Worm (Caenorhabditis elegans) whole organism, L4 larva: ENCODE results near the gene C56C10.7.

Source experiments
- F10B5.3 ChIP-seq: sonication (generic microtip); optimal IDR thresholded peaks from 2 replicates; lab custom pipeline; 2016; ENCODE audit warnings: mild to moderate bottlenecking, missing genetic modification characterization, missing compliant biosample characterization
- F26F4.8 ChIP-seq: fragments of 200-800 bp; sonication (Bioruptor generic); conservative IDR thresholded peaks from 2 replicates; pipeline ENCODE4 v1.3.6; 2022; ENCODE audit warnings: missing genetic modification characterization, missing compliant biosample characterization
- F37D6.2 ChIP-seq: sonication (generic microtip); optimal IDR thresholded peaks from 2 replicates; lab custom pipeline; 2016; ENCODE audit warnings: mild to moderate bottlenecking, missing genetic modification characterization, missing compliant biosample characterization
- F44E2.7 ChIP-seq: fragments of 200-800 bp; sonication (Bioruptor generic); IDR thresholded peaks from 2 replicates; pipeline ENCODE4 v2.1.2; 2022; ENCODE audit warnings: missing genetic modification characterization, missing compliant biosample characterization
- R02D3.7 ChIP-seq: fragments of 150-350 bp; sonication (generic microtip); optimal IDR thresholded peaks from 3 replicates; lab custom pipeline; 2014; ENCODE audit warnings: missing biosample characterization, missing genetic modification characterization
- T26A8.4 ChIP-seq: fragments of 200-800 bp; sonication (Bioruptor generic); IDR thresholded peaks from 2 replicates; pipeline ENCODE4 v1.3.6; 2022; ENCODE audit warnings: missing genetic modification characterization, missing compliant biosample characterization
- Y105C5A.15 ChIP-seq: fragments of 200-800 bp; sonication (Bioruptor generic); IDR thresholded peaks from 2 replicates; pipeline ENCODE4 v1.3.6; 2022; ENCODE audit warnings: missing genetic modification characterization, missing compliant biosample characterization
- Y48G9A.11 ChIP-seq: fragments of 200-800 bp; sonication (Bioruptor generic); IDR thresholded peaks from 2 replicates; pipeline ENCODE4 v1.3.6; 2022; ENCODE audit warnings: missing genetic modification reagents, missing genetic modification characterization, missing compliant biosample characterization
- Y5F2A.4 ChIP-seq: fragments of 200-800 bp; sonication (Bioruptor generic); optimal IDR thresholded peaks from 2 replicates; lab custom pipeline; 2018; ENCODE audit warnings: mild to moderate bottlenecking, missing genetic modification characterization, missing compliant biosample characterization
- Y75B8A.6 ChIP-seq: fragments of 200-800 bp; sonication (Bioruptor generic); IDR thresholded peaks from 2 replicates; pipeline ENCODE4 v1.3.6; 2022; ENCODE audit warnings: missing genetic modification reagents, missing genetic modification characterization, missing compliant biosample characterization
- ZK337.2 ChIP-seq: fragments of 200-800 bp; sonication (Bioruptor generic); IDR thresholded peaks from 2 replicates; pipeline ENCODE4 v1.3.6; 2022; ENCODE audit warnings: missing genetic modification reagents, missing genetic modification characterization, missing compliant biosample characterization
- aha-1 ChIP-seq: fragments of 150-350 bp; peaks from one replicate; lab custom pipeline; 2014; ENCODE audit warnings: missing biosample characterization, missing genetic modification characterization
- ama-1 ChIP-seq: fragments of 150-350 bp; optimal IDR thresholded peaks from 2 replicates; lab custom pipeline; 2014; ENCODE audit warnings: inconsistent platforms, mixed read lengths
- attf-4 ChIP-seq: sonication (generic microtip); optimal IDR thresholded peaks from 3 replicates; lab custom pipeline; 2017; ENCODE audit warnings: missing biosample characterization, missing genetic modification characterization
- ceh-20 ChIP-seq: fragments of 200-800 bp; sonication (Bioruptor generic); IDR thresholded peaks from 2 replicates; pipeline ENCODE4 v1.3.6; 2022; ENCODE audit warnings: missing genetic modification reagents, missing genetic modification characterization, missing compliant biosample characterization
- ceh-32 ChIP-seq: sonication (generic microtip); optimal IDR thresholded peaks from 2 replicates; lab custom pipeline; 2016; ENCODE audit warnings: mild to moderate bottlenecking, missing genetic modification characterization, missing compliant biosample characterization; ENCODE audit not compliant: poor library complexity
- ceh-44 ChIP-seq: fragments of 200-800 bp; sonication (Bioruptor generic); IDR thresholded peaks from 2 replicates; pipeline ENCODE4 v1.3.6; 2022; ENCODE audit warnings: missing genetic modification reagents, missing genetic modification characterization, missing compliant biosample characterization
- ceh-62 ChIP-seq: sonication (generic microtip); optimal IDR thresholded peaks from 2 replicates; lab custom pipeline; 2017; ENCODE audit warnings: missing biosample characterization, missing genetic modification characterization
- ctbp-1 ChIP-seq: fragments of 200-800 bp; sonication (Bioruptor generic); IDR thresholded peaks from 2 replicates; pipeline ENCODE4 v1.3.6; 2022; ENCODE audit warnings: missing genetic modification reagents, missing genetic modification characterization, missing compliant biosample characterization
- daf-12 ChIP-seq: fragments of 150-350 bp; optimal IDR thresholded peaks from 2 replicates; lab custom pipeline; 2014; ENCODE audit warnings: missing biosample characterization, missing genetic modification reagents, missing genetic modification characterization
- daf-8 ChIP-seq: fragments of 200-800 bp; sonication (Bioruptor generic); IDR thresholded peaks from 2 replicates; pipeline ENCODE4 v1.3.6; 2022; ENCODE audit warnings: missing genetic modification characterization, missing compliant biosample characterization
- dmd-6 ChIP-seq: fragments of 200-800 bp; sonication (Bioruptor generic); IDR thresholded peaks from 2 replicates; pipeline ENCODE4 v1.3.6; 2022; ENCODE audit warnings: missing genetic modification reagents, missing genetic modification characterization, missing compliant biosample characterization
- dve-1 ChIP-seq: sonication (generic microtip); optimal IDR thresholded peaks from 2 replicates; lab custom pipeline; 2017; ENCODE audit warnings: antibody characterized with exemption, mild to moderate bottlenecking, missing genetic modification characterization, missing compliant biosample characterization; ENCODE audit not compliant: insufficient read depth
- egl-43 ChIP-seq: fragments of 200-800 bp; sonication (Bioruptor generic); IDR thresholded peaks from 2 replicates; pipeline ENCODE4 v1.3.6; 2022; ENCODE audit warnings: missing genetic modification reagents, missing genetic modification characterization, missing compliant biosample characterization
- fkh-10 ChIP-seq: fragments of 150-350 bp; optimal IDR thresholded peaks from 2 replicates; lab custom pipeline; 2014; ENCODE audit warnings: missing biosample characterization, missing genetic modification reagents, missing genetic modification characterization
- gei-8 ChIP-seq: fragments of 200-800 bp; sonication (Bioruptor generic); optimal IDR thresholded peaks from 2 replicates; lab custom pipeline; 2018; ENCODE audit warnings: mild to moderate bottlenecking, missing genetic modification characterization, missing compliant biosample characterization
- hlh-11 ChIP-seq: fragments of 200-800 bp; sonication (Bioruptor generic); optimal IDR thresholded peaks from 2 replicates; lab custom pipeline; 2018; ENCODE audit warnings: mild to moderate bottlenecking, missing genetic modification characterization, missing compliant biosample characterization
- hmg-1.1 ChIP-seq: fragments of 200-800 bp; sonication (Bioruptor generic); IDR thresholded peaks from 2 replicates; pipeline ENCODE4 v1.3.6; 2022; ENCODE audit warnings: missing genetic modification reagents, missing genetic modification characterization, missing compliant biosample characterization
- lim-7 ChIP-seq: fragments of 200-800 bp; sonication (Bioruptor generic); IDR thresholded peaks from 2 replicates; pipeline ENCODE4 v1.3.6; 2022; ENCODE audit warnings: missing genetic modification characterization, missing compliant biosample characterization
- lin-1 ChIP-seq: fragments of 200-800 bp; sonication (Bioruptor generic); IDR thresholded peaks from 2 replicates; pipeline ENCODE4 v1.3.6; 2022; ENCODE audit warnings: missing genetic modification reagents, missing genetic modification characterization, missing compliant biosample characterization
- lin-13 ChIP-seq: fragments of 150-350 bp; optimal IDR thresholded peaks from 2 replicates; lab custom pipeline; 2014; ENCODE audit warnings: missing biosample characterization, missing genetic modification reagents, missing genetic modification characterization
- lin-15B ChIP-seq: fragments of 150-350 bp; sonication (generic microtip); optimal IDR thresholded peaks from 3 replicates; lab custom pipeline; 2014; ENCODE audit warnings: missing biosample characterization, missing genetic modification characterization
- lin-38 ChIP-seq: fragments of 200-800 bp; sonication (Bioruptor generic); IDR thresholded peaks from 2 replicates; pipeline ENCODE4 v1.3.6; 2022; ENCODE audit warnings: missing genetic modification reagents, missing genetic modification characterization, missing compliant biosample characterization
- lsy-2 ChIP-seq, 2 experiments: fragments of 150-350 bp in 1 of 2; sonication (generic microtip) in 1 of 2; optimal IDR thresholded peaks; 2 replicates each; lab custom pipeline; 2014 to 2017; ENCODE audit warnings: missing biosample characterization in 2 of 2, missing genetic modification characterization in 2 of 2
- madf-9 ChIP-seq: fragments of 200-800 bp; sonication (Bioruptor generic); conservative IDR thresholded peaks from 2 replicates; pipeline ENCODE4 v1.3.6; 2022; ENCODE audit warnings: missing genetic modification reagents, missing genetic modification characterization, missing compliant biosample characterization
- mdt-29 ChIP-seq: fragments of 200-800 bp; sonication (Bioruptor generic); IDR thresholded peaks from 2 replicates; pipeline ENCODE4 v1.3.6; 2022; ENCODE audit warnings: missing genetic modification reagents, missing genetic modification characterization, missing compliant biosample characterization
- mxl-2 ChIP-seq: fragments of 200-800 bp; sonication (Bioruptor generic); conservative IDR thresholded peaks from 2 replicates; pipeline ENCODE4 v1.3.6; 2022; ENCODE audit warnings: missing genetic modification reagents, missing genetic modification characterization, missing compliant biosample characterization
- mxl-3 ChIP-seq: fragments of 200-800 bp; sonication (Bioruptor generic); optimal IDR thresholded peaks from 2 replicates; lab custom pipeline; 2018; ENCODE audit warnings: mild to moderate bottlenecking, missing genetic modification characterization, missing compliant biosample characterization
- nhr-10 ChIP-seq: fragments of 150-350 bp; optimal IDR thresholded peaks from 2 replicates; lab custom pipeline; 2014; ENCODE audit warnings: missing biosample characterization, missing genetic modification characterization
- nhr-11 ChIP-seq: fragments of 150-350 bp; optimal IDR thresholded peaks from 2 replicates; lab custom pipeline; 2014; ENCODE audit warnings: missing biosample characterization, missing genetic modification characterization
- nhr-28 ChIP-seq: fragments of 150-350 bp; optimal IDR thresholded peaks from 2 replicates; lab custom pipeline; 2014; ENCODE audit warnings: missing biosample characterization, missing genetic modification characterization
- nhr-6 ChIP-seq: fragments of 150-350 bp; optimal IDR thresholded peaks from 2 replicates; lab custom pipeline; 2014; ENCODE audit warnings: missing biosample characterization, missing genetic modification characterization
- rbr-2 ChIP-seq: sonication (generic microtip); optimal IDR thresholded peaks from 2 replicates; lab custom pipeline; 2016; ENCODE audit warnings: missing genotype, missing genetic modification characterization, missing compliant biosample characterization
- set-16 ChIP-seq: fragments of 200-800 bp; sonication (Bioruptor generic); IDR thresholded peaks from 2 replicates; pipeline ENCODE4 v1.3.6; 2022; ENCODE audit warnings: missing genetic modification reagents, missing genetic modification characterization, missing compliant biosample characterization
- snpc-1.2 ChIP-seq: fragments of 200-800 bp; sonication (Bioruptor generic); IDR thresholded peaks from 2 replicates; pipeline ENCODE4 v1.3.6; 2022; ENCODE audit warnings: missing genetic modification reagents, missing genetic modification characterization, missing compliant biosample characterization
- tag-97 ChIP-seq: fragments of 200-800 bp; sonication (Bioruptor generic); IDR thresholded peaks from 2 replicates; pipeline ENCODE4 v1.3.6; 2022; ENCODE audit warnings: missing genetic modification characterization, missing compliant biosample characterization
- zag-1 ChIP-seq: fragments of 150-350 bp; optimal IDR thresholded peaks from 2 replicates; lab custom pipeline; 2014; ENCODE audit warnings: missing biosample characterization, missing genetic modification characterization
- zfp-2 ChIP-seq: sonication (generic microtip); optimal IDR thresholded peaks from 2 replicates; lab custom pipeline; 2016; ENCODE audit warnings: mild to moderate bottlenecking, missing genetic modification characterization, missing compliant biosample characterization
- zfp-3 ChIP-seq: fragments of 200-800 bp; sonication (Bioruptor generic); conservative IDR thresholded peaks from 2 replicates; pipeline ENCODE4 v1.3.6; 2022; ENCODE audit warnings: missing genetic modification reagents, missing genetic modification characterization, missing compliant biosample characterization
- zip-11 ChIP-seq: fragments of 200-800 bp; sonication (Bioruptor generic); IDR thresholded peaks from 2 replicates; pipeline ENCODE4 v1.3.6; 2022; ENCODE audit warnings: missing genetic modification characterization, missing compliant biosample characterization
- zip-2 ChIP-seq: fragments of 150-350 bp; optimal IDR thresholded peaks from 2 replicates; lab custom pipeline; 2014; ENCODE audit warnings: missing biosample characterization, missing genetic modification characterization
- ztf-11 ChIP-seq: fragments of 150-350 bp; optimal IDR thresholded peaks from 2 replicates; lab custom pipeline; 2014; ENCODE audit warnings: missing biosample characterization, missing genetic modification characterization

C56C10.7 gene

DNA sequence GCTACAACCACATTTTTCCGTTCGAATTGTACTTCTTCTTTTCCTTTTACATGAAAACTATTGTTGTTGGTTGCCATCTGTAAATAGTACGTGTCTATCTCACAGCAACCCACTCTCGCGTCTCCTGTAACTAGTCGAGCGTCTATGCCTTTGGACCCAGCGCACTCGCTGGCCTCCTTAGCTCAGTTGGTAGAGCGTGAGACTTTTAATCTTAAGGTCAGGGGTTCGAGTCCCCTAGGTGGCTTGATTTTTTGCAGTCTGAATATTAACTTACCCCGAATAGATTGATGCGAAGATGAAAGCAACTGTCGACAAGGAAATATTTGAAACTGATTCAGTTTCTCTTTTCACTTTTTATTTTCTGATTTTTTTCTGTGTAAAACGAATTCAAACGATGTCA, 22.3 kb downstream of the C56C10.7 start, which contains the start of gene mpz-3 (continued):
- peak; percentile 70; the same call in 1 of the 2 replicates for TF ChIP-seq ceh-44 (GFP tag; lab: Robert Waterston, UW)
- TF ChIP-seq ztf-11, result no peak
- no peak for TF ChIP-seq daf-12
- no peak for TF ChIP-seq ceh-62 (tag; lab: Kevin White, UChicago)
- TF ChIP-seq zip-11 (GFP tag; lab: Robert Waterston, UW), result no peak
- TF ChIP-seq attf-4 (tag; lab: Kevin White, UChicago), result no peak
- TF ChIP-seq zfp-3 (GFP tag; lab: Robert Waterston, UW), result no peak
- TF ChIP-seq snpc-1.2 (GFP tag; lab: Robert Waterston, UW), result peak; percentile 49; the same call in 1 of the 2 replicates
- TF ChIP-seq rbr-2, result peak; percentile 62
- TF ChIP-seq Y48G9A.11 (GFP tag; lab: Robert Waterston, UW), result no peak
- TF ChIP-seq Y5F2A.4 (GFP tag; lab: Kevin White, UChicago), result no peak
- TF ChIP-seq F37D6.2 (tag; lab: Kevin White, UChicago), result no peak
- peak; percentile 88 for TF ChIP-seq aha-1
- TF ChIP-seq set-16 (GFP tag; lab: Robert Waterston, UW), result no peak
- TF ChIP-seq lin-1 (GFP tag; lab: Robert Waterston, UW), result no peak; the same call in 1 of the 2 replicates
- no peak for TF ChIP-seq lsy-2 (tag; optimal IDR thresholded peaks at IDR 0.05; lab: Kevin White, UChicago)
- TF ChIP-seq zip-2 (tag; lab: Kevin White, UChicago), result no peak
- TF ChIP-seq nhr-10, result no peak
- TF ChIP-seq ctbp-1, result peak; percentile 55; the same call in 1 of the 2 replicates
- TF ChIP-seq lim-7 (GFP tag; lab: Robert Waterston, UW), result peak; percentile 87
- TF ChIP-seq ceh-32 (tag; lab: Kevin White, UChicago), result no peak
- peak; percentile 52; the same call in 1 of the 2 replicates for TF ChIP-seq F44E2.7 (GFP tag; lab: Robert Waterston, UW)
- no peak for TF ChIP-seq hlh-11 (tag; lab: Kevin White, UChicago)
- TF ChIP-seq nhr-6 (tag; lab: Kevin White, UChicago), result no peak
- TF ChIP-seq mxl-3 (GFP tag; lab: Kevin White, UChicago), result peak; percentile 42
- no peak for TF ChIP-seq Y75B8A.6 (GFP tag; lab: Robert Waterston, UW)
- 0 out of 2 replicates have a peak, but pooled peaks have one; percentile 54 for TF ChIP-seq Y105C5A.15
- no peak for TF ChIP-seq egl-43 (GFP tag; lab: Robert Waterston, UW)
- TF ChIP-seq dve-1 (tag; lab: Kevin White, UChicago), result no peak
- TF ChIP-seq nhr-28 (tag; lab: Kevin White, UChicago), result peak; percentile 43
- 0 out of 2 replicates have a peak, but pooled peaks have one; percentile 37 for TF ChIP-seq daf-8 (GFP tag; lab: Robert Waterston, UW)
- TF ChIP-seq fkh-10 (GFP tag; lab: Kevin White, UChicago), result no peak
- 0 out of 2 replicates have a peak, but pooled peaks have one; percentile 24 for TF ChIP-seq mxl-2
- TF ChIP-seq dmd-6 (GFP tag; lab: Robert Waterston, UW), result no peak; the same call in 1 of the 2 replicates
- TF ChIP-seq madf-9 (GFP tag; lab: Robert Waterston, UW), result peak; percentile 67
- TF ChIP-seq F26F4.8, result no peak
- TF ChIP-seq tag-97 (GFP tag; lab: Robert Waterston, UW), result no peak
- TF ChIP-seq lin-13 (GFP tag; lab: Kevin White, UChicago), result no peak
- no peak for TF ChIP-seq zfp-2 (tag; lab: Kevin White, UChicago)
- TF ChIP-seq T26A8.4 (GFP tag; lab: Robert Waterston, UW), result no peak
- TF ChIP-seq ama-1 (lab: Kevin White, UChicago), result no peak
- peak; percentile 15 for TF ChIP-seq gei-8 (GFP tag; lab: Kevin White, UChicago)
- TF ChIP-seq lin-38 (GFP tag; lab: Robert Waterston, UW), result peak; percentile 69
- TF ChIP-seq mdt-29, result peak; percentile 30; the same call in 1 of the 2 replicates
- no peak; the same call in 1 of the 2 replicates for TF ChIP-seq ceh-20 (GFP tag; lab: Robert Waterston, UW)
- TF ChIP-seq R02D3.7 (tag; lab: Kevin White, UChicago), result no peak
- no peak; the same call in 1 of the 2 replicates for TF ChIP-seq hmg-1.1 (GFP tag; lab: Robert Waterston, UW)
- 0 out of 2 replicates have a peak, but pooled peaks have one; percentile 69 for TF ChIP-seq ZK337.2 (GFP tag; lab: Robert Waterston, UW)
- no peak for TF ChIP-seq zag-1 (tag; lab: Kevin White, UChicago)
- no peak for TF ChIP-seq nhr-11
- no peak for TF ChIP-seq F10B5.3 (tag; lab: Kevin White, UChicago)
- no peak for TF ChIP-seq lin-15B (tag; lab: Kevin White, UChicago)
